Worm (Caenorhabditis elegans): Measurements from ENCODE around the gene W01B6.4.

ce11 chrIV:10042881-10043280, 32.4 kb upstream of the W01B6.4 start, which contains the start of gene frk-1:
- TF ChIP-seq nhr-25 (tag; optimal IDR thresholded peaks at IDR 0.05; ENCODE audit: borderline replicate concordance, insufficient read depth) (no peak), dpl-1 (GFP tag; optimal IDR thresholded peaks at IDR 0.05) (no peak), lsy-2 (tag; optimal IDR thresholded peaks at IDR 0.05) (no peak), nhr-11 (tag; optimal IDR thresholded peaks at IDR 0.05) (no peak), snpc-4 (tag; optimal IDR thresholded peaks at IDR 0.05) (no peak), egl-27 (tag; optimal IDR thresholded peaks at IDR 0.05) (no peak), unc-62 (GFP tag; optimal IDR thresholded peaks at IDR 0.05 in 1 of 2) (no peak), unc-62 (tag; optimal IDR thresholded peaks at IDR 0.05) (no peak), madf-9 (GFP tag; conservative IDR thresholded peaks at IDR 0.05) (no peak), mdl-1 (tag; optimal IDR thresholded peaks at IDR 0.05) (no peak)
